Worm (Caenorhabditis elegans) whole organism, L4/young adult: ENCODE results near the gene Y45G5AM.9.

Source experiments
- W03F9.2 ChIP-seq: fragments of 150-350 bp; optimal IDR thresholded peaks from 2 replicates; lab custom pipeline; 2014; ENCODE audit warnings: missing biosample characterization, missing genetic modification characterization
- dao-5 ChIP-seq: sonication (generic microtip); optimal IDR thresholded peaks from 2 replicates; lab custom pipeline; 2016; ENCODE audit warnings: missing genotype, missing genetic modification characterization, moderate library complexity, missing compliant biosample characterization
- him-1 ChIP-seq: sonication (generic microtip); optimal IDR thresholded peaks from 2 replicates; lab custom pipeline; 2016; ENCODE audit warnings: missing genotype, missing genetic modification reagents, missing genetic modification characterization, missing compliant biosample characterization

Y45G5AM.9 gene

DNA sequence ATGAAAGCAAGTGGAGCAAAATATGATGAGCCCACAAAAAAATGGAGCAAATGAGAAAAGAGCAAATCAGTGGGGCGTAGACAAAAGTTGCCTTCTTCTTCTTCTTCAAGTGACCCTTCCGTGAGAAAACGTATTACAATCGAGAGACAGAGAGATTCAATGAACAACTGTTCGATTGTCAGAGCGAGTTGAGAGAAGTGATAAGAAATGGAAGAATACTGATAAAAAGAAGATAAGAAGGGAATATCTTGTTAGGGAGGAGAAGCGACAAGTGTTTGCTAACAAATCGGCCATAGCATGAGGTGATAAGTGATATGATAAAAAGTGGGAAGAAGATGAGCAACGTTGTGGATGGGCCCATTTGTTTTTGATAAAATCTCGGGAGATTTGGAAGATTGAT is 37.1 kb downstream of the Y45G5AM.9 start:
- TF ChIP-seq dao-5 (tag; lab: Kevin White, UChicago) (no peak), him-1 (tag; lab: Kevin White, UChicago) (no peak), W03F9.2 (no peak)

DNA sequence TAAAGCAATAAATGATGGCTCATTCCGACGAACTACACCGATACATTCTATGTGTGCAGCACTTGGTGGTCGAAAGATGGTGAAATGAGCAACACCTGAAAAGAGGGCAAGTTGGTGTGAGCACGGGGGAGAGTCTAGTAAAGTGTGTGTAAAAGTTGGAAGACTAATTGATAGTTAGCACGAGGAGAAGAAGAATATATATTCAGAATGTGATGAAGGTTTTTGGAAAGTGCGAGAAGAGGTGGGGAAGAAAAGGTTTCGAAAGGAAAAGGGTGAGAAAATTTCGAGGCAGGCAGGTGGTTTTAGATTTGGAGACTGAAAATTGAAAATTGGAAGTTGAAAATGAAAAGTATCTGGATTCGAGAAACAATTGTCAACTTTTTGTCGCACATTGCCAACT is 42.2 kb downstream of the Y45G5AM.9 start, which contains the start of gene Y45G5AM.6:
Gene Y45G5AM.6, minus strand, starts transcription at position 101 of the 400 bp plus-strand sequence.
- no peak for TF ChIP-seq dao-5 (tag; lab: Kevin White, UChicago)
- no peak for TF ChIP-seq him-1 (tag; lab: Kevin White, UChicago)
- no peak for TF ChIP-seq W03F9.2

DNA sequence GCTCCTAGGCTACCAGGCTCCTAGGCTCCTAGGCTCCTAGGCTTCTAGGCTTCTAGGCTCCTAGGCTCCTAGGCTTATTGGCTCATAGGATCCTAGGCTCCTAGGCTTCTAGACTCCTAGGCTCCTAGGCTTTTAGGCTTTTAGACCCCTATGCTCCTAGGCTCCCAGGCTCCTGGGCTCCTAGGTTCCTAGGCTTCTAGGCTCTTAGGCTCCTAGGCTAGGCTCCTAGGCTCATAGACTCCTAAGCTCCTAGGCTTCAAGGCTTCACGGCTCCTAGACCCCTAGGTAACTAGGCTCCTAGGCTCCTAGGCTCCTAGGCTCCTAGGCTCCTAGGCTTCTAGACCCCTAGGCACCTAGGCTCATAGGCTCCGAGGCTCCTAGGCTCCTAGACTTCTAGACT is 43.0 kb downstream of the Y45G5AM.9 start:
- TF ChIP-seq him-1 (tag; lab: Kevin White, UChicago), result no peak
- no peak for TF ChIP-seq dao-5 (tag; lab: Kevin White, UChicago)
- no peak for TF ChIP-seq W03F9.2

DNA sequence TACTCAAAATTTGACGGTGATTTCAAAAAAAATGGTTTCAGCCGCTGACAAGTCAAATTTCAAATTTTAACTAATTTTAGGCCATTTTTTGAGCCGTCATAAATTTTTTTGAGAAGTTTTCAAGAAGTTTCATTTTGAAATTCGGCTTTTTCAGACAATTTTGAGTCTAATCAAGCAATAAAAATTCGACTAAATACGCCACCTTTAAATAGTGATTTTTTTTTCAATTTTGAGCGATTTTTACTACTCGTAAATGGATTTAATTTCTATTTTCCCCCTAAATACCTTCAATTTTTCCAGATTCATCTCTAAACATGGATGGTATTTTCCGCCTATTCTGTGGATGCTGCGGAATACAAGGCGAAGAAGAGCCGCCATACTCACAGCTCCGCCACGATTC is 50.2 kb downstream of the Y45G5AM.9 start, which contains the start of gene Y45G5AL.1:
Gene Y45G5AL.1, plus strand, starts transcription at position 301 of the 400 bp plus-strand sequence.
- TF ChIP-seq dao-5 (tag; lab: Kevin White, UChicago), result no peak
- no peak for TF ChIP-seq W03F9.2
- TF ChIP-seq him-1 (tag; lab: Kevin White, UChicago), result no peak

DNA sequence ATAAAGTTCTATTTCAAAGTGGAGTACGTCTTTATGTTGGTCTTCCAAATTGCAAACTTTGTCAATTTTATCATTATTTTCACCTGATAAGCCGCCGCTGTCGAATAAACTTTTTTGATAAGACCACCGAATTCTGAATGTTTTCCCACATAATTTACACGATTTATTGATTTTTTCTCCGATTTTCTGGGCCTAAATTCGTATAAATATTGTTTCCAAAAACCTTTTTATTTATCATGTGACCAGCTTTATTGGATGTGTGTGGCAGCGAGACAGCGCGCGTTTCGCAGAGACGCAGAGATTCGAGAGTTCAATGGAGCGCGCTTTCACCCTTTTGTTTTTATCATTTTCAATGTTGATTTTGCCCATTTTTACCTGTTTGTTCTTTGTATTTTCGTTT is 51.4 kb downstream of the Y45G5AM.9 start:
- TF ChIP-seq dao-5 (tag; lab: Kevin White, UChicago) (no peak), him-1 (tag; lab: Kevin White, UChicago) (no peak), W03F9.2 (peak; percentile 66)

DNA sequence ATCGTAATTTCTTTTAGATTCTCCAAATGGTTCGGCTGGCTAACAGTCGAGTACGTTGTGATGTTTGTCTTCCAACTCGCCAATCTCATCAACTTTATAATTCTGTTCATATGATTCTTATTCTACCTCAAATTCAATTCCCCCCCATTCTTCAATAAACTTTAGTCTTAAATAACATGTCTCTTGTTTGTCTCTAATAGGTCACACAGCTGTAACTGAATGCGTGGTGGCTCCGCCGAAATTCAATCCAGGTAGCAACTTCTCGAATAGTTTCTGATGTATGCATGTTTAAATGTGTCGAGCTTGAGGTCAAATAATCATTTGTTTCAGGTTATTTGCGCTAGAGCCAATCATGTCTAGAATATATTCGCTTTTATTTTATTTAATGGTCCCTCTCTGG is 55.7 kb downstream of the Y45G5AM.9 start, which contains the start of gene lgc-29:
Gene lgc-29, plus strand, starts transcription at position 301 of the 400 bp plus-strand sequence.
- TF ChIP-seq him-1 (tag; lab: Kevin White, UChicago) (no peak), dao-5 (tag; lab: Kevin White, UChicago) (no peak), W03F9.2 (no peak)

DNA sequence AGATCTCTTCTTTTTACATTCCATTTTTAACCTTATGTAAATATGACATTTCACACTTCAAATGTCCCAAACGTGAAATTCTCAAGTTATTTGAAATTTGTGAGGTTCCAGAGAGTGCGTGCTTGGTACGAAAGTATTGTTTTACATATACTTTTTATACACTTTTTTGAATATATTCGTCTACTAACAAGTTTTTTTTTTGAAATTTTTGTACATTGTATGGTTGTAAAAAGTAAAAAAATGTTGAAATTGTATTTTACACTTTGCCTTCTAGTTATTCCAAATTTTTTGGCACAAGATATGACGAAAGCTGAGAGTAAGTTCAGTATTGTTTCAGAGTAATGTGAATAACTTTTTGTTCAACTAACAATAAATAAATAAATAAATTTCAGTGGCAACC is 59.7 kb downstream of the Y45G5AM.9 start, which contains the start of gene lgc-1:
Gene lgc-1, plus strand, starts transcription at position 301 of the 400 bp plus-strand sequence.
- no peak for TF ChIP-seq dao-5 (tag; lab: Kevin White, UChicago)
- no peak for TF ChIP-seq him-1 (tag; lab: Kevin White, UChicago)
- TF ChIP-seq W03F9.2, result no peak

DNA sequence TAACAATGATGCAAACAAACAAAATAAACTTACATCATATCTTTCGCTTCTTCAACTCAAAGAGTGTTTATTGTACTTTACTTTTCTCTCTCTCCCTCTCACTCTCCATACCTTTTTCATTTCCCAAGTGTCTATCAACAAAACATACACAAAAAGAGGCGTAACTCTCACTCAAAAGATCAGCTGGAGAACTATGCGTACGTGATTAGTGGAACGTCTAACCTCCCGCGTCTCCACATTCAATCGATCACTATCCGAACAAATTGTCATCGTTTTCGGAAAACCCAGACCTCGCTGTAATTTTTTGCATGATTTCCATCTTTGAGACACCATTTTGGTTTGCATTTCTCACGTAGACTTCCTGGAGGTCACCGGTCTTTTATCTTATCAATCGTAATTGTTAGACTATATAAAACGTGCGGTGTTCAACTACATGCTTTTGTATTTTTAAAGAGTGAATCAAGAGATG is 62.9 kb downstream of the Y45G5AM.9 start, which contains the start of gene nhr-57:
Gene nhr-57, plus strand, starts transcription at position 419 of the 469 bp plus-strand sequence.
- TF ChIP-seq dao-5 (tag; lab: Kevin White, UChicago) (no peak), W03F9.2 (no peak), him-1 (tag; lab: Kevin White, UChicago) (no peak)
